Fruit fly (Drosophila melanogaster): ENCODE results near the gene CG9692.

CG9692 gene

dm6 chr3L:16704673-16705072 is at the start of gene CG9692:
Gene CG9692 (plus strand): TSS chr3L:16704973.
- no peak for TF ChIP-seq CG9139 (GFP tag; optimal IDR thresholded peaks at IDR 0.05)
- TF ChIP-seq Ets21C (GFP tag; optimal IDR thresholded peaks at IDR 0.05): no peak
- no peak for TF ChIP-seq CG8319 (GFP tag; optimal IDR thresholded peaks at IDR 0.05)
- no peak for TF ChIP-seq spab (GFP tag; optimal IDR thresholded peaks at IDR 0.05)
- TF ChIP-seq Blimp-1 (GFP tag; optimal IDR thresholded peaks at IDR 0.05): no peak
- TF ChIP-seq fkh (GFP tag; optimal IDR thresholded peaks at IDR 0.05): no peak
- no peak for TF ChIP-seq lz (GFP tag; optimal IDR thresholded peaks at IDR 0.05)

dm6 chr3L:16657014-16657413 is 47.8 kb upstream of the CG9692 start:
- TF ChIP-seq lz (GFP tag; optimal IDR thresholded peaks at IDR 0.05): peak; percentile 29
- TF ChIP-seq CG6808 (GFP tag; optimal IDR thresholded peaks at IDR 0.05): no peak
- no peak for TF ChIP-seq CG4318 (GFP tag; optimal IDR thresholded peaks at IDR 0.05)
- TF ChIP-seq CG11902 (GFP tag; optimal IDR thresholded peaks at IDR 0.05): no peak
- TF ChIP-seq ss (GFP tag; optimal IDR thresholded peaks at IDR 0.05): no peak
- no peak for TF ChIP-seq CG7368 (GFP tag; optimal IDR thresholded peaks at IDR 0.05)
- no peak for TF ChIP-seq CG11762 (GFP tag; optimal IDR thresholded peaks at IDR 0.05; ENCODE audit: insufficient read depth)
- TF ChIP-seq CG3032 (tag; optimal IDR thresholded peaks at IDR 0.05): peak; percentile 4
- no peak for TF ChIP-seq CG6163 (GFP tag; IDR thresholded peaks at IDR 0.05)
- peak; percentile 79 for TF ChIP-seq Eip78C (GFP tag)
- peak; percentile 12 for TF ChIP-seq CG16779 (tag; optimal IDR thresholded peaks at IDR 0.05)
- no peak for TF ChIP-seq CG6792 (GFP tag; optimal IDR thresholded peaks at IDR 0.05)
- TF ChIP-seq Hr39 (GFP tag; optimal IDR thresholded peaks at IDR 0.05): peak; percentile 17
- TF ChIP-seq esn (GFP tag; optimal IDR thresholded peaks at IDR 0.05): peak; percentile 39
- TF ChIP-seq CG10669 (GFP tag; optimal IDR thresholded peaks at IDR 0.05): peak; percentile 27
- TF ChIP-seq CG32006 (GFP tag; optimal IDR thresholded peaks at IDR 0.05): peak; percentile 74
- no peak for TF ChIP-seq CG11294 (GFP tag; IDR thresholded peaks at IDR 0.05)
- TF ChIP-seq CG8119 (GFP tag; IDR thresholded peaks at IDR 0.05): peak; percentile 61
- peak; percentile 45 for TF ChIP-seq CG3919 (GFP tag; optimal IDR thresholded peaks at IDR 0.05)
- TF ChIP-seq Hr4 (GFP tag; optimal IDR thresholded peaks at IDR 0.05): peak; percentile 55
- TF ChIP-seq CG8319 (GFP tag; optimal IDR thresholded peaks at IDR 0.05): no peak
- no peak for TF ChIP-seq Sox15 (GFP tag; optimal IDR thresholded peaks at IDR 0.05)
- TF ChIP-seq CG31627 (GFP tag; optimal IDR thresholded peaks at IDR 0.05): peak; percentile 12
- no peak for TF ChIP-seq CG6854 (GFP tag; optimal IDR thresholded peaks at IDR 0.05)
- no peak for TF ChIP-seq dsx (GFP tag; optimal IDR thresholded peaks at IDR 0.05; ENCODE audit: poor library complexity, severe bottlenecking)
- TF ChIP-seq Blimp-1 (GFP tag; optimal IDR thresholded peaks at IDR 0.05): no peak
- peak; percentile 26 for TF ChIP-seq Smox (GFP tag; optimal IDR thresholded peaks at IDR 0.05)
- TF ChIP-seq eg (GFP tag; IDR thresholded peaks at IDR 0.05): 0 out of 3 replicates have a peak, but pooled peaks have one; percentile 42
- TF ChIP-seq CG6276 (GFP tag; optimal IDR thresholded peaks at IDR 0.05): peak; percentile 70
- peak in 1 of 2 experiments; percentile 36 for TF ChIP-seq salr (GFP tag; optimal IDR thresholded peaks at IDR 0.05)
- no peak for TF ChIP-seq Gug (GFP tag; IDR thresholded peaks at IDR 0.05)
- TF ChIP-seq fd85E (GFP tag; optimal IDR thresholded peaks at IDR 0.05): no peak
- peak; percentile 6 for TF ChIP-seq cyc (GFP tag; optimal IDR thresholded peaks at IDR 0.05)
- TF ChIP-seq fd59A (GFP tag; optimal IDR thresholded peaks at IDR 0.05): no peak
- TF ChIP-seq CG15336 (GFP tag; IDR thresholded peaks at IDR 0.05): peak; percentile 62
- TF ChIP-seq Sox14 (GFP tag; optimal IDR thresholded peaks at IDR 0.05): peak; percentile 24
- TF ChIP-seq Eip93F (GFP tag; optimal IDR thresholded peaks at IDR 0.05): no peak
- no peak for TF ChIP-seq CG34406 (GFP tag; optimal IDR thresholded peaks at IDR 0.05)
- peak; percentile 41 for TF ChIP-seq pdm3 (GFP tag; optimal IDR thresholded peaks at IDR 0.05)
- peak; percentile 39 for TF ChIP-seq OdsH (GFP tag; optimal IDR thresholded peaks at IDR 0.05)
- TF ChIP-seq Hr38 (GFP tag; optimal IDR thresholded peaks at IDR 0.05): no peak
- TF ChIP-seq achi (GFP tag; optimal IDR thresholded peaks at IDR 0.05): peak; percentile 40
- TF ChIP-seq dac (GFP tag; optimal IDR thresholded peaks at IDR 0.05): peak; percentile 19
- peak; percentile 23 for TF ChIP-seq acj6 (GFP tag; optimal IDR thresholded peaks at IDR 0.05)
- TF ChIP-seq net (GFP tag; optimal IDR thresholded peaks at IDR 0.05): peak; percentile 41
- no peak for TF ChIP-seq CG8632 (GFP tag; optimal IDR thresholded peaks at IDR 0.05)

All from whole organism, prepupa.